Fruit fly (Drosophila melanogaster) whole organism, wandering third instar larva: ENCODE results near the gene topi.

Source experiments
- Abd-B ChIP-seq: fragments of >200 bp; optimal IDR thresholded peaks from 2 replicates; lab custom pipeline; 2017; ENCODE audit warnings: missing biosample characterization, missing genetic modification characterization
- CG32264 ChIP-seq: fragments of 200-800 bp; sonication (Bioruptor generic); optimal IDR thresholded peaks from 2 replicates; lab custom pipeline; 2016; ENCODE audit warnings: missing biosample characterization, missing genetic modification characterization
- CG9705 ChIP-seq: fragments of 200-800 bp; sonication (Bioruptor generic); optimal IDR thresholded peaks from 2 replicates; lab custom pipeline; 2018; ENCODE audit warnings: missing biosample characterization, mild to moderate bottlenecking, missing genetic modification characterization
- CrebA ChIP-seq: fragments of 200-800 bp; sonication (Bioruptor generic); optimal IDR thresholded peaks from 2 replicates; lab custom pipeline; 2016; ENCODE audit warnings: missing biosample characterization, mild to moderate bottlenecking, missing genetic modification characterization, borderline replicate concordance
- Dfd ChIP-seq: fragments of >200 bp; optimal IDR thresholded peaks from 2 replicates; lab custom pipeline; 2017; ENCODE audit warnings: missing biosample characterization, missing genetic modification characterization
- Dif ChIP-seq: fragments of 200-275, 200-300 bp; sonication (Bioruptor generic); optimal IDR thresholded peaks from 2 replicates; lab custom pipeline; 2018; ENCODE audit warnings: missing biosample characterization, missing genetic modification characterization; ENCODE audit not compliant: partially characterized antibody
- GATAd ChIP-seq: sonication (Bioruptor generic); optimal IDR thresholded peaks from 2 replicates; lab custom pipeline; 2016; ENCODE audit warnings: missing biosample characterization, missing genetic modification characterization
- HLH106 ChIP-seq: fragments of 200-800 bp; optimal IDR thresholded peaks from 3 replicates; lab custom pipeline; 2019; ENCODE audit warnings: missing biosample characterization, mild to moderate bottlenecking, missing genetic modification characterization, moderate library complexity
- Hnf4 ChIP-seq: fragments of 200-800 bp; sonication (Bioruptor generic); optimal IDR thresholded peaks from 2 replicates; lab custom pipeline; 2016; ENCODE audit warnings: missing biosample characterization, mild to moderate bottlenecking, missing genetic modification characterization
- Hr78 ChIP-seq: fragments of >200 bp; optimal IDR thresholded peaks from 2 replicates; lab custom pipeline; 2017; ENCODE audit warnings: missing biosample characterization, missing genetic modification characterization
- Hr83 ChIP-seq: fragments of 200-300 bp; sonication (Bioruptor generic); optimal IDR thresholded peaks from 2 replicates; lab custom pipeline; 2016; ENCODE audit warnings: missing biosample characterization, mild to moderate bottlenecking, missing genetic modification characterization, moderate library complexity; ENCODE audit not compliant: poor library complexity, severe bottlenecking
- Jra ChIP-seq: sonication (Bioruptor generic); optimal IDR thresholded peaks from 2 replicates; lab custom pipeline; 2016; ENCODE audit warnings: missing biosample characterization, missing genetic modification characterization
- Mio ChIP-seq: sonication (Bioruptor generic); optimal IDR thresholded peaks from 2 replicates; lab custom pipeline; 2016; ENCODE audit warnings: missing biosample characterization, missing genetic modification characterization
- Myc ChIP-seq: fragments of >200 bp; optimal IDR thresholded peaks from 2 replicates; lab custom pipeline; 2017
- N ChIP-seq: fragments of >200 bp; optimal IDR thresholded peaks from 2 replicates; lab custom pipeline; 2018; ENCODE audit warnings: missing biosample characterization, missing external identifiers, missing genetic modification characterization
- OdsH ChIP-seq: fragments of 200-800 bp; sonication (Bioruptor generic); optimal IDR thresholded peaks from 2 replicates; lab custom pipeline; 2016; ENCODE audit warnings: missing biosample characterization, mild to moderate bottlenecking, missing genetic modification characterization
- Rel ChIP-seq, 2 experiments: fragments of 200-800 bp; sonication (Bioruptor generic) in 1 of 2; optimal IDR thresholded peaks; 2 replicates in 1 of 2; 3 replicates in 1 of 2; lab custom pipeline; 2016 to 2019; ENCODE audit warnings: mild to moderate bottlenecking in 2 of 2, missing biosample characterization in 2 of 2, missing genetic modification characterization in 2 of 2, moderate library complexity in 1 of 2
- Sp1 ChIP-seq: fragments of 200-800 bp; sonication (Bioruptor generic); optimal IDR thresholded peaks from 3 replicates; lab custom pipeline; 2019; ENCODE audit warnings: missing biosample characterization, mild to moderate bottlenecking, missing genetic modification characterization, moderate library complexity
- Vsx2 ChIP-seq: fragments of 200-300, 225-300 bp; sonication (Bioruptor generic); optimal IDR thresholded peaks from 2 replicates; lab custom pipeline; 2018; ENCODE audit warnings: missing biosample characterization, missing genetic modification characterization; ENCODE audit not compliant: partially characterized antibody
- br ChIP-seq: fragments of 200-800 bp; sonication (Bioruptor generic); optimal IDR thresholded peaks from 2 replicates; lab custom pipeline; 2016; ENCODE audit warnings: missing biosample characterization, missing genetic modification characterization
- brk ChIP-seq: fragments of 200-800 bp; sonication (Bioruptor generic); optimal IDR thresholded peaks from 2 replicates; lab custom pipeline; 2016; ENCODE audit warnings: missing biosample characterization, mild to moderate bottlenecking, missing genetic modification characterization
- dl ChIP-seq, 2 experiments: fragments of 175-275, 200-275 bp in 1 of 2; fragments of 200-275 bp in 1 of 2; sonication (Bioruptor generic); optimal IDR thresholded peaks; lab custom pipeline; 2018; ENCODE audit warnings: mild to moderate bottlenecking in 2 of 2, missing biosample characterization in 2 of 2, missing genetic modification characterization in 2 of 2, moderate library complexity in 2 of 2; ENCODE audit not compliant: partially characterized antibody in 2 of 2, insufficient read depth in 1 of 2
- dmrt93B ChIP-seq: fragments of 200-800 bp; sonication (Bioruptor generic); optimal IDR thresholded peaks from 2 replicates; lab custom pipeline; 2018; ENCODE audit warnings: missing biosample characterization, mild to moderate bottlenecking, missing genetic modification characterization
- dsf ChIP-seq: sonication (Bioruptor generic); optimal IDR thresholded peaks from 2 replicates; lab custom pipeline; 2016; ENCODE audit warnings: missing biosample characterization, missing genetic modification characterization, borderline replicate concordance
- ey ChIP-seq: fragments of 200-800 bp; sonication (Bioruptor generic); optimal IDR thresholded peaks from 2 replicates; lab custom pipeline; 2016; ENCODE audit warnings: missing biosample characterization, missing genetic modification characterization
- foxo ChIP-seq, 2 experiments: fragments of 200-800 bp; sonication (Bioruptor generic); optimal IDR thresholded peaks; 2 replicates in 1 of 2; 3 replicates in 1 of 2; lab custom pipeline; 2016 to 2017; ENCODE audit warnings: missing biosample characterization in 2 of 2, missing genetic modification characterization in 2 of 2
- fru ChIP-seq: fragments of 200-800 bp; sonication (Bioruptor generic); optimal IDR thresholded peaks from 3 replicates; lab custom pipeline; 2016; ENCODE audit warnings: missing biosample characterization, mild to moderate bottlenecking, missing genetic modification characterization
- h ChIP-seq: fragments of 200-800 bp; sonication (Bioruptor generic); optimal IDR thresholded peaks from 3 replicates; lab custom pipeline; 2016; ENCODE audit warnings: missing biosample characterization, mild to moderate bottlenecking, missing genetic modification characterization
- jim ChIP-seq: fragments of 175-275, 200-325 bp; sonication (Bioruptor generic); optimal IDR thresholded peaks from 2 replicates; lab custom pipeline; 2016; ENCODE audit warnings: missing biosample characterization, mild to moderate bottlenecking, missing genetic modification characterization
- lola ChIP-seq: fragments of >200 bp; optimal IDR thresholded peaks from 2 replicates; lab custom pipeline; 2017; ENCODE audit warnings: missing biosample characterization, missing genetic modification characterization
- pan ChIP-seq: fragments of >200 bp; optimal IDR thresholded peaks from 2 replicates; lab custom pipeline; 2017
- psq ChIP-seq: fragments of 200-800 bp; sonication (Bioruptor generic); optimal IDR thresholded peaks from 3 replicates; lab custom pipeline; 2017; ENCODE audit warnings: missing biosample characterization, mild to moderate bottlenecking, missing genetic modification characterization, moderate library complexity
- rgr ChIP-seq: fragments of 200-800 bp; sonication (Bioruptor generic); optimal IDR thresholded peaks from 3 replicates; lab custom pipeline; 2016; ENCODE audit warnings: missing biosample characterization, mild to moderate bottlenecking, missing genetic modification characterization
- sage ChIP-seq: fragments of 200-800 bp; sonication (Bioruptor generic); optimal IDR thresholded peaks from 2 replicates; lab custom pipeline; 2016; ENCODE audit warnings: missing biosample characterization, mild to moderate bottlenecking, missing genetic modification characterization
- sv ChIP-seq: fragments of 200-800 bp; sonication (Bioruptor generic); optimal IDR thresholded peaks from 3 replicates; lab custom pipeline; 2016; ENCODE audit warnings: missing biosample characterization, missing genetic modification characterization
- tai ChIP-seq: sonication (Bioruptor generic); optimal IDR thresholded peaks from 2 replicates; lab custom pipeline; 2016; ENCODE audit warnings: missing biosample characterization, missing genetic modification characterization
- usp ChIP-seq: fragments of >200 bp; optimal IDR thresholded peaks from 2 replicates; lab custom pipeline; 2017; ENCODE audit warnings: missing biosample characterization, missing genetic modification characterization
- woc ChIP-seq: sonication (Bioruptor generic); optimal IDR thresholded peaks from 2 replicates; lab custom pipeline; 2016; ENCODE audit warnings: missing biosample characterization, mild to moderate bottlenecking, missing genetic modification characterization

topi gene

dm6 chr3R:9767620-9768592, 7.0 kb upstream of the topi start, which contains the start of gene Naa80 (continued):
- TF ChIP-seq lola (GFP tag; lab: Kevin White, UChicago) = no peak
- peak; percentile 70 for TF ChIP-seq ey (GFP tag; lab: Kevin White, UChicago)
- TF ChIP-seq Hr83 (GFP tag; lab: Kevin White, UChicago) = peak; percentile 93
- peak; percentile 48 for TF ChIP-seq dsf

dm6 chr3R:9768884-9769283, 6.0 kb upstream of the topi start, which contains the start of gene MED6:
Gene MED6, minus strand, starts transcription at chr3R:9768984.
- TF ChIP-seq sage (GFP tag; lab: Kevin White, UChicago) (no peak), pan (lab: Kevin White, UChicago) (no peak), Hr78 (no peak), HLH106 (tag; lab: Kevin White, UChicago) (no peak), Sp1 (GFP tag; lab: Kevin White, UChicago) (no peak), usp (GFP tag; lab: Kevin White, UChicago) (no peak), Abd-B (GFP tag; lab: Kevin White, UChicago) (no peak)

- TF ChIP-seq OdsH (GFP tag; lab: Kevin White, UChicago) = no peak
- no peak for TF ChIP-seq foxo (GFP tag; optimal IDR thresholded peaks at IDR 0.05; lab: Kevin White, UChicago)
- no peak for TF ChIP-seq CG32264
- no peak for TF ChIP-seq Myc (lab: Kevin White, UChicago)
- TF ChIP-seq Hr83 (GFP tag; lab: Kevin White, UChicago) = no peak
Observed at dm6 chr3R:9770127-9770526, 4.8 kb upstream of the topi start.

- TF ChIP-seq Myc (lab: Kevin White, UChicago) (no peak), Hnf4 (GFP tag; lab: Kevin White, UChicago) (peak; percentile 98), OdsH (GFP tag; lab: Kevin White, UChicago) (peak; percentile 98), lola (GFP tag; lab: Kevin White, UChicago) (no peak), dl (GFP tag; optimal IDR thresholded peaks at IDR 0.05; lab: Kevin White, UChicago; ENCODE audit: insufficient read depth in 1 of 2, partially characterized antibody in 2 of 2) (no peak), N (no peak), Vsx2 (GFP tag; lab: Kevin White, UChicago) (no peak), Jra (peak; percentile 97), usp (GFP tag; lab: Kevin White, UChicago) (no peak), foxo (GFP tag; optimal IDR thresholded peaks at IDR 0.05; lab: Kevin White, UChicago) (peak; percentile 53 to 99), rgr (GFP tag; lab: Kevin White, UChicago) (peak; percentile 99), psq (GFP tag; lab: Kevin White, UChicago) (peak; percentile 94), fru (GFP tag; lab: Kevin White, UChicago) (peak; percentile 98), Dfd (GFP tag; lab: Kevin White, UChicago) (no peak), CrebA (no peak), brk (GFP tag; lab: Kevin White, UChicago) (no peak), sv (peak; percentile 91), dsf (peak; percentile 87), CG9705 (GFP tag; lab: Kevin White, UChicago) (peak; percentile 88), woc (peak; percentile 97), Rel (GFP tag; optimal IDR thresholded peaks at IDR 0.05; lab: Kevin White, UChicago) (peak; percentile 89), Rel (tag; optimal IDR thresholded peaks at IDR 0.05; lab: Kevin White, UChicago) (peak; percentile 87), Dif (GFP tag; lab: Kevin White, UChicago) (no peak), Hr78 (no peak), HLH106 (tag; lab: Kevin White, UChicago) (peak; percentile 95), sage (GFP tag; lab: Kevin White, UChicago) (peak; percentile 95), Mio (GFP tag; lab: Kevin White, UChicago) (peak; percentile 73), dmrt93B (GFP tag; lab: Kevin White, UChicago) (peak; percentile 82), Sp1 (GFP tag; lab: Kevin White, UChicago) (peak; percentile 96), jim (peak; percentile 5), GATAd (GFP tag; lab: Kevin White, UChicago) (peak; percentile 86), tai (GFP tag; lab: Kevin White, UChicago) (no peak), pan (lab: Kevin White, UChicago) (no peak), CG32264 (peak; percentile 92), Hr83 (GFP tag; lab: Kevin White, UChicago) (peak; percentile 41), h (GFP tag; lab: Kevin White, UChicago) (peak; percentile 99), ey (GFP tag; lab: Kevin White, UChicago) (peak; percentile 98), br (GFP tag; lab: Kevin White, UChicago) (peak; percentile 97), Abd-B (GFP tag; lab: Kevin White, UChicago) (no peak)
Observed at dm6 chr3R:9771519-9771972, 3.4 kb upstream of the topi start, which contains the start of gene CG9471. Gene CG9471, minus strand, starts transcription at chr3R:9771542.
